Fruit fly (Drosophila melanogaster) whole organism: Measurements from ENCODE around the gene Srr.

ENCODE experiments used
- CG8478 ChIP-seq: fragments of >200 bp; optimal IDR thresholded peaks from 2 replicates; lab custom pipeline; 2018; ENCODE audit warnings: inconsistent platforms
- Dll ChIP-seq: fragments of >200 bp; optimal IDR thresholded peaks from 2 replicates; lab custom pipeline; 2017
- EcR ChIP-seq, 2 experiments: fragments of >200 bp; optimal IDR thresholded peaks; 2 replicates each; lab custom pipeline; 2017; ENCODE audit warnings: missing biosample characterization in 2 of 2, missing genetic modification characterization in 2 of 2, missing genetic modification reagents in 2 of 2
- pan ChIP-seq: fragments of >200 bp; optimal IDR thresholded peaks from 2 replicates; lab custom pipeline; 2017
- psq ChIP-seq: fragments of >200 bp; optimal IDR thresholded peaks from 2 replicates; lab custom pipeline; 2017
- usp ChIP-seq: fragments of >200 bp; optimal IDR thresholded peaks from 2 replicates; lab custom pipeline; 2017; ENCODE audit warnings: missing biosample characterization, missing genetic modification characterization, mixed read lengths

- TF ChIP-seq Dll (lab: Kevin White, UChicago) (no peak), usp (GFP tag; lab: Kevin White, UChicago) (no peak), psq (lab: Kevin White, UChicago) (no peak), pan (lab: Kevin White, UChicago) (no peak), CG8478 (lab: Kevin White, UChicago) (no peak), EcR (GFP tag; optimal IDR thresholded peaks at IDR 0.05; lab: Kevin White, UChicago) (no peak)
Measured at dm6 chr3R:9343645-9344044, 21.6 kb upstream of the Srr start.
